Worm (Caenorhabditis elegans) whole organism, L4 larva: ENCODE data around the gene smk-1.

Experiments used
- F49E8.2 ChIP-seq: sonication (generic microtip); optimal IDR thresholded peaks from 2 replicates; lab custom pipeline; 2016; ENCODE audit warnings: missing compliant biosample characterization, mild to moderate bottlenecking, missing genetic modification characterization, borderline replicate concordance
- ceh-82 ChIP-seq: sonication (generic microtip); optimal IDR thresholded peaks from 2 replicates; lab custom pipeline; 2017; ENCODE audit warnings: missing biosample characterization, missing genetic modification characterization
- ces-1 ChIP-seq: fragments of 150-350 bp; sonication (generic microtip); optimal IDR thresholded peaks from 4 replicates; lab custom pipeline; 2014; ENCODE audit warnings: missing biosample characterization, missing genetic modification reagents, missing genetic modification characterization
- egl-27 ChIP-seq: sonication (generic microtip); optimal IDR thresholded peaks from 3 replicates; lab custom pipeline; 2017; ENCODE audit warnings: missing biosample characterization, missing genetic modification reagents, missing genetic modification characterization
- hif-1 ChIP-seq, 2 experiments: sonication (generic microtip); optimal IDR thresholded peaks; 2 replicates each; lab custom pipeline; 2016 to 2017; ENCODE audit warnings: missing compliant biosample characterization in 2 of 2, missing genetic modification characterization in 2 of 2, missing genetic modification reagents in 2 of 2, missing genotype in 2 of 2, mild to moderate bottlenecking in 1 of 2
- jun-1 ChIP-seq: fragments of 150-350 bp; optimal IDR thresholded peaks from 2 replicates; lab custom pipeline; 2014; ENCODE audit warnings: missing biosample characterization, missing genetic modification reagents, missing genetic modification characterization
- lim-7 ChIP-seq: fragments of 200-800 bp; sonication (Bioruptor generic); IDR thresholded peaks from 2 replicates; pipeline ENCODE4 v1.3.6; 2022; ENCODE audit warnings: missing genetic modification characterization, missing compliant biosample characterization
- lin-13 ChIP-seq: fragments of 150-350 bp; optimal IDR thresholded peaks from 2 replicates; lab custom pipeline; 2014; ENCODE audit warnings: missing biosample characterization, missing genetic modification reagents, missing genetic modification characterization
- nhr-102 ChIP-seq: sonication (generic microtip); optimal IDR thresholded peaks from 2 replicates; lab custom pipeline; 2016; ENCODE audit warnings: mild to moderate bottlenecking, missing genetic modification characterization, moderate library complexity, missing compliant biosample characterization
- nhr-11 ChIP-seq: fragments of 150-350 bp; optimal IDR thresholded peaks from 2 replicates; lab custom pipeline; 2014; ENCODE audit warnings: missing biosample characterization, missing genetic modification characterization
- nhr-76 ChIP-seq: fragments of 150-350 bp; optimal IDR thresholded peaks from 2 replicates; lab custom pipeline; 2014; ENCODE audit warnings: missing biosample characterization, missing genetic modification characterization
- unc-62 ChIP-seq, 3 experiments: fragments of 150-350 bp in 1 of 3; sonication (generic microtip); optimal IDR thresholded peaks in 2 of 3; peaks in 1 of 3; 1 replicate in 1 of 3; 2 replicates in 2 of 3; lab custom pipeline; 2014 to 2017; ENCODE audit warnings: missing biosample characterization in 3 of 3, missing genetic modification characterization in 3 of 3, missing genetic modification reagents in 3 of 3, missing genotype in 1 of 3
- zfp-3 ChIP-seq: fragments of 200-800 bp; sonication (Bioruptor generic); conservative IDR thresholded peaks from 2 replicates; pipeline ENCODE4 v1.3.6; 2022; ENCODE audit warnings: missing genetic modification reagents, missing genetic modification characterization, missing compliant biosample characterization
- ztf-11 ChIP-seq: fragments of 150-350 bp; optimal IDR thresholded peaks from 2 replicates; lab custom pipeline; 2014; ENCODE audit warnings: missing biosample characterization, missing genetic modification characterization

ce11 chrV:8657911-8658310 is 50.3 kb downstream of the smk-1 start:
- no peak for TF ChIP-seq nhr-102 (tag; lab: Kevin White, UChicago)
- TF ChIP-seq ces-1 (GFP tag; lab: Kevin White, UChicago): no peak
- TF ChIP-seq zfp-3: no peak
- no peak for TF ChIP-seq hif-1 (tag; optimal IDR thresholded peaks at IDR 0.05; lab: Kevin White, UChicago)
- no peak for TF ChIP-seq ztf-11 (tag; lab: Kevin White, UChicago)
- TF ChIP-seq lin-13: no peak
- no peak for TF ChIP-seq unc-62 (GFP tag; optimal IDR thresholded peaks at IDR 0.05 in 1 of 2; lab: Kevin White, UChicago)
- no peak for TF ChIP-seq unc-62 (tag; optimal IDR thresholded peaks at IDR 0.05; lab: Kevin White, UChicago)
- no peak for TF ChIP-seq nhr-11
- no peak for TF ChIP-seq F49E8.2 (tag; lab: Kevin White, UChicago)
- TF ChIP-seq ceh-82: no peak
- TF ChIP-seq lim-7 (GFP tag; lab: Robert Waterston, UW): no peak
- no peak for TF ChIP-seq nhr-76 (tag; lab: Kevin White, UChicago)
- TF ChIP-seq jun-1 (tag; lab: Kevin White, UChicago): no peak
- no peak for TF ChIP-seq egl-27 (tag; lab: Kevin White, UChicago)
